Worm (Caenorhabditis elegans): ENCODE results near the gene C47A4.5.

Gene C47A4.5

ce11 chrIV:13745409-13745808 is at the start of gene C47A4.5:
C47A4.5 (plus strand) TSS chrIV:13745709.
- TF ChIP-seq him-1 (tag; optimal IDR thresholded peaks at IDR 0.05) (no peak), W03F9.2 (tag; optimal IDR thresholded peaks at IDR 0.05) (no peak), dao-5 (tag; optimal IDR thresholded peaks at IDR 0.05) (no peak)

ce11 chrIV:13695720-13696364 is 49.7 kb upstream of the C47A4.5 start:
- no peak for TF ChIP-seq W03F9.2 (tag; optimal IDR thresholded peaks at IDR 0.05)
- TF ChIP-seq dao-5 (tag; optimal IDR thresholded peaks at IDR 0.05): no peak
- no peak for TF ChIP-seq him-1 (tag; optimal IDR thresholded peaks at IDR 0.05)

- TF ChIP-seq W03F9.2 (tag; optimal IDR thresholded peaks at IDR 0.05): no peak
- no peak for TF ChIP-seq dao-5 (tag; optimal IDR thresholded peaks at IDR 0.05)
- TF ChIP-seq him-1 (tag; optimal IDR thresholded peaks at IDR 0.05): no peak
These were observed 48.6 kb upstream of the C47A4.5 start for ce11 chrIV:13696900-13697299.

- TF ChIP-seq him-1 (tag; optimal IDR thresholded peaks at IDR 0.05) (no peak), dao-5 (tag; optimal IDR thresholded peaks at IDR 0.05) (no peak), W03F9.2 (tag; optimal IDR thresholded peaks at IDR 0.05) (no peak)
These were observed 46.9 kb upstream of the C47A4.5 start, which contains the start of gene T23G4.127 for ce11 chrIV:13698603-13699002. T23G4.127 (minus strand) TSS chrIV:13698703.

DNA sequence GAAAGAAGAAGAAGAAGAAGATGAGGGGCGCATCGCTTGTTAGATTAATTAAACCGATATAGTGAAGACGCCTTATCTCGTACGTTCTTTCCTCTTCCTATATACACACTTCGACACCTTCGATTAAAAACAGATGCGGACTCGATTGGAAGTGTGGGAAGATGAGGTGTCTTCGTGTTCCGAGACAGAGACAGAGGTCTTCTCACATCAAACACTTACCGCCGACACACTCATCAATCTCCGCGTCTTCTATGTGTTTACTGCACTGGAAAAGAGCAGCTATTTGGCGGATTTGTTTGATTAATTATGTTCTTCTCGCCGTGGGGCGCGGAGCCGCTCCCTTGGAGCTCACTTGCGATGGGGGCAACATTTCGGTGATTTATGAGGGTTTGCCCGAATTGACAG is 46.1 kb upstream of the C47A4.5 start:
- TF ChIP-seq W03F9.2 (tag; optimal IDR thresholded peaks at IDR 0.05): no peak
- no peak for TF ChIP-seq dao-5 (tag; optimal IDR thresholded peaks at IDR 0.05)
- no peak for TF ChIP-seq him-1 (tag; optimal IDR thresholded peaks at IDR 0.05)

ce11 chrIV:13700847-13701246 is 44.7 kb upstream of the C47A4.5 start:
- TF ChIP-seq dao-5 (tag; optimal IDR thresholded peaks at IDR 0.05) (no peak), him-1 (tag; optimal IDR thresholded peaks at IDR 0.05) (no peak), W03F9.2 (tag; optimal IDR thresholded peaks at IDR 0.05) (no peak)

ce11 chrIV:13701472-13701871 is 44.0 kb upstream of the C47A4.5 start:
- TF ChIP-seq dao-5 (tag; optimal IDR thresholded peaks at IDR 0.05): no peak
- no peak for TF ChIP-seq him-1 (tag; optimal IDR thresholded peaks at IDR 0.05)
- no peak for TF ChIP-seq W03F9.2 (tag; optimal IDR thresholded peaks at IDR 0.05)

ce11 chrIV:13702681-13703080 is 42.8 kb upstream of the C47A4.5 start:
- TF ChIP-seq W03F9.2 (tag; optimal IDR thresholded peaks at IDR 0.05): no peak
- no peak for TF ChIP-seq dao-5 (tag; optimal IDR thresholded peaks at IDR 0.05)

DNA sequence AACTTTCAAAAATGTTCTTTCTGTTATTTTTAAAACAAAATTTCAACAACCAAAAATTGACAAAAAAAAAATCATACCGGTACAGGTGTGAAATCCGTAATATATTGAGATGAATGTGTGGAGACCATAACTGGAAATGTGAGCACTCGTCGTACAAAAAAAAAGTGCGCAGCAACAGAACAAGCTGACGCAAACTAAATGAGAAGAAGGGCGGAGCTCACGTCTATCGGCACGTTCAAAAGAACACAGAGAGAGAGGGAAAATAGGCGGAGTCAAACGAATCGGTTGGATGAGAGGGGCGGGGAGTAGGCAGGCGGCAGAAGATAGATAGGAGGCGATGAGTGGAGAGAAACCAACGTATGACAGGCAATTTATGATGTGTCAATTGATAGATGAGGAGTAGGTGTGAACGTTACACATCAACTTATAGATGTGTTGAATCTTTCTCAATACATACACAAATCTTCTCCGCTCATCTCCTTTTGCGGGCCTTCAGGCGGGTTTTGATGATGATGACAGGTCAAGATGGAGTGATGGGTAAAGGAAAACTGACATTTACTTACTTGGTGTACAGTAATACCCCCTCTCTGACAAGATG is 41.6 kb upstream of the C47A4.5 start, which contains the start of gene tlp-1:
TSS of gene tlp-1 (minus strand) at position 255 of the 598 bp plus-strand sequence.
- no peak for TF ChIP-seq dao-5 (tag; optimal IDR thresholded peaks at IDR 0.05)
- TF ChIP-seq him-1 (tag; optimal IDR thresholded peaks at IDR 0.05): no peak
- no peak for TF ChIP-seq W03F9.2 (tag; optimal IDR thresholded peaks at IDR 0.05)

- TF ChIP-seq W03F9.2 (tag; optimal IDR thresholded peaks at IDR 0.05) (no peak), dao-5 (tag; optimal IDR thresholded peaks at IDR 0.05) (no peak), him-1 (tag; optimal IDR thresholded peaks at IDR 0.05) (no peak)
These were observed 37.6 kb upstream of the C47A4.5 start for ce11 chrIV:13707894-13708293.

ce11 chrIV:13709069-13709640 is 36.4 kb upstream of the C47A4.5 start:
- no peak for TF ChIP-seq W03F9.2 (tag; optimal IDR thresholded peaks at IDR 0.05)
- TF ChIP-seq dao-5 (tag; optimal IDR thresholded peaks at IDR 0.05): no peak

DNA sequence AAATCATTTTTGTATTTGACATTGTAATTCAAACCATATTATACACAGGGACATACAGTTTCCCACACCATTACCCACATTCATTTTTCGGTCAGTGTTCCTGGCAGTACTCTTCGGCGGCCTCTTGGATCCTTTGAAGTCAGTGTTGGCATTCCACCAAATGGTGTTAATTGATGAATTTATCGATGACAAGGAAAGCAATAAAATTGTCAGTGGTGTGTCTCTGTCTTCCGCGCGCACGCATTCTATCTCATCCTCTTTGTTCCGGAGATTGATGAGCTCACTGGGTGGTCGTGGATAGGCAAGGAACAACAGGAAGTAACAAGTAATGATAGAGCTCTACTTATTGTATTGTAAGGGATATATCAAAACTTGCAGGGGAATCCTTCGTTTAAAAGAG is 35.1 kb upstream of the C47A4.5 start:
- TF ChIP-seq dao-5 (tag; optimal IDR thresholded peaks at IDR 0.05) (no peak), W03F9.2 (tag; optimal IDR thresholded peaks at IDR 0.05) (no peak), him-1 (tag; optimal IDR thresholded peaks at IDR 0.05) (no peak)

ce11 chrIV:13716279-13716678 is 29.2 kb upstream of the C47A4.5 start, which contains the start of gene C47A4.1:
C47A4.1 (minus strand) TSS chrIV:13716379.
- TF ChIP-seq him-1 (tag; optimal IDR thresholded peaks at IDR 0.05): no peak
- no peak for TF ChIP-seq W03F9.2 (tag; optimal IDR thresholded peaks at IDR 0.05)
- no peak for TF ChIP-seq dao-5 (tag; optimal IDR thresholded peaks at IDR 0.05)

DNA sequence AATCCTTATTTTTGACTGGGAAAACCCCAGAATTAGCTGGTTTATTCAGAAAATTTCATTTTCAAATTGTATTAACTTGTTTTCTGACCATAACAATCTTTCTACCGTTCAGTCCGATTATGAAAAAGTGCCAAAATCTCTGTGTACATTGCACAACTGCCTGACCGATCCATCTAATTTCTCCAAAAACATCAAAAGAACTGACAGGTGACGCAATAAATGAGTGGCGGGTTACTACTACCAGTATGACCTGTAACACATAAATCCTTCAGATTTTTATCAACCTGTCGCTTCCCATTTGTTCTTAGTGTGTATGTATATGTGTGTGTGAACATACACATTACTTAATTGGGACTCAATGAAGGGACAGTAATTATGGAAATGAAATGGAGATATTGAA is 28.8 kb upstream of the C47A4.5 start:
- no peak for TF ChIP-seq him-1 (tag; optimal IDR thresholded peaks at IDR 0.05)

Measured in whole organism, L4/young adult.